Worm (Caenorhabditis elegans) whole organism, L3 larva: ENCODE data around the gene afmd-1.

ENCODE experiments used
- fkh-2 ChIP-seq: fragments of 150-350 bp; optimal IDR thresholded peaks from 2 replicates; lab custom pipeline; 2014; ENCODE audit warnings: missing biosample characterization, missing genetic modification reagents, missing genetic modification characterization
- nhr-77 ChIP-seq: fragments of 150-350 bp; optimal IDR thresholded peaks from 2 replicates; lab custom pipeline; 2014; ENCODE audit warnings: missing biosample characterization, missing genetic modification characterization
- unc-39 ChIP-seq: sonication (generic microtip); optimal IDR thresholded peaks from 4 replicates; lab custom pipeline; 2017; ENCODE audit warnings: missing biosample characterization, missing genetic modification characterization

DNA sequence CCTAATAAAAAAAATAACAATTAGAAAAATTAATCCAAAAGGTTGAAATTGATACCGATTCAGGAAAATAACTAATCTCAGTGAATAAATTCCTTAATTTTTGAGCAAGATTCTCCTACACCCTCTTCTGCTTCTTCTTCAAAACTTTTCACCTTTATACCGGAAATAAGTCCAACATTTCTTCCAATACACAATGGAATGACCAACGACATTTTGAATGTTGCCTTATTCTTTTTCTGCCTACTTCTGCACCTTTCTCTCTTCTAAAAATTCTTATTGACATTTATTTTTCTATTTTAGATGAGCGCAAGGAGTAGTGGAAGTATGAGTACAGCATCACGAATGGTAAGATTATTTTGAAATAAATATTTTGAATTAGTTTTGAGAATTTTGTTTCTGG is 47.2 kb upstream of the afmd-1 start, which contains the start of gene unc-8:
- TF ChIP-seq unc-39 (tag; lab: Kevin White, UChicago) (no peak), fkh-2 (no peak), nhr-77 (tag; lab: Kevin White, UChicago) (no peak)
